Worm (Caenorhabditis elegans): Measurements from ENCODE around the gene slc-25A29.

Gene slc-25A29

ce11 chrV:14640071-14640470 lies 17.9 kb downstream of the slc-25A29 start, which contains the start of gene F43D2.7 (continued):
- TF ChIP-seq ztf-3 (GFP tag; optimal IDR thresholded peaks at IDR 0.05) (no peak), mel-28 (tag; optimal IDR thresholded peaks at IDR 0.05; ENCODE audit: borderline replicate concordance) (no peak)

ce11 chrV:14638075-14638474 lies 19.9 kb downstream of the slc-25A29 start:
- TF ChIP-seq ets-4 (GFP tag; optimal IDR thresholded peaks at IDR 0.05), result no peak
- TF ChIP-seq ama-1 (optimal IDR thresholded peaks at IDR 0.05), result no peak
- no peak for TF ChIP-seq ama-1 (GFP tag; optimal IDR thresholded peaks at IDR 0.05)
- TF ChIP-seq egl-44 (GFP tag; IDR thresholded peaks at IDR 0.05), result no peak
- no peak for TF ChIP-seq egl-18 (GFP tag; IDR thresholded peaks at IDR 0.05)
- no peak for TF ChIP-seq let-607 (tag; optimal IDR thresholded peaks at IDR 0.05)
- TF ChIP-seq C17E4.6 (GFP tag; IDR thresholded peaks at IDR 0.05), result no peak
- peak; percentile 19; the same call in 1 of the 2 replicates for TF ChIP-seq hmg-1.2 (GFP tag; IDR thresholded peaks at IDR 0.05)
- no peak for TF ChIP-seq ztf-18 (tag; optimal IDR thresholded peaks at IDR 0.05)
- peak; percentile 90 for TF ChIP-seq madf-6 (GFP tag; IDR thresholded peaks at IDR 0.05)
- no peak for TF ChIP-seq snpc-1.3 (tag; optimal IDR thresholded peaks at IDR 0.05; ENCODE audit: insufficient read depth)
- TF ChIP-seq K12H6.12 (tag; optimal IDR thresholded peaks at IDR 0.05), result no peak
- TF ChIP-seq let-526 (GFP tag; IDR thresholded peaks at IDR 0.05), result no peak
- no peak for TF ChIP-seq him-1 (tag; optimal IDR thresholded peaks at IDR 0.05)
- no peak for TF ChIP-seq mes-4 (tag; optimal IDR thresholded peaks at IDR 0.05)
- no peak for TF ChIP-seq B0336.3 (GFP tag; IDR thresholded peaks at IDR 0.05)
- TF ChIP-seq xnd-1 (tag; optimal IDR thresholded peaks at IDR 0.05), result peak; percentile 51
- TF ChIP-seq ztf-6 (GFP tag; IDR thresholded peaks at IDR 0.05), result no peak
- no peak for TF ChIP-seq attf-6 (GFP tag; IDR thresholded peaks at IDR 0.05)
- TF ChIP-seq unc-130 (GFP tag; optimal IDR thresholded peaks at IDR 0.05), result no peak
- no peak for TF ChIP-seq ceh-40 (GFP tag; IDR thresholded peaks at IDR 0.05)
- TF ChIP-seq ceh-91 (GFP tag; IDR thresholded peaks at IDR 0.05), result peak; percentile 63
- no peak for TF ChIP-seq nfyb-1 (GFP tag; IDR thresholded peaks at IDR 0.05)
- TF ChIP-seq hrde-1 (tag; optimal IDR thresholded peaks at IDR 0.05; ENCODE audit: borderline replicate concordance), result no peak
- no peak for TF ChIP-seq sea-2 (GFP tag; IDR thresholded peaks at IDR 0.05)
- TF ChIP-seq madf-10 (tag; optimal IDR thresholded peaks at IDR 0.05), result no peak
- peak; percentile 64 for TF ChIP-seq dpl-1 (GFP tag; optimal IDR thresholded peaks at IDR 0.05)
- no peak for TF ChIP-seq somi-1 (GFP tag; optimal IDR thresholded peaks at IDR 0.05)
- peak; percentile 34; the same call in 1 of the 2 replicates for TF ChIP-seq F33H1.4 (GFP tag; IDR thresholded peaks at IDR 0.05)
- TF ChIP-seq ccch-3 (GFP tag; optimal IDR thresholded peaks at IDR 0.05), result no peak
- no peak for TF ChIP-seq Y67H2A.10 (GFP tag; conservative IDR thresholded peaks at IDR 0.05)
- TF ChIP-seq F55B11.4 (tag; optimal IDR thresholded peaks at IDR 0.05; ENCODE audit: borderline replicate concordance, insufficient read depth), result no peak
- TF ChIP-seq chd-7 (tag; optimal IDR thresholded peaks at IDR 0.05), result no peak
- no peak for TF ChIP-seq F10E7.11 (tag; optimal IDR thresholded peaks at IDR 0.05)
- no peak for TF ChIP-seq T07F8.4 (tag; optimal IDR thresholded peaks at IDR 0.05)
- TF ChIP-seq ceh-27 (GFP tag; optimal IDR thresholded peaks at IDR 0.05), result no peak
- no peak for TF ChIP-seq Y56A3A.18 (GFP tag; IDR thresholded peaks at IDR 0.05)
- TF ChIP-seq nhr-90 (tag; optimal IDR thresholded peaks at IDR 0.05), result no peak
- TF ChIP-seq mel-28 (tag; optimal IDR thresholded peaks at IDR 0.05; ENCODE audit: borderline replicate concordance), result no peak
- no peak for TF ChIP-seq ztf-3 (GFP tag; optimal IDR thresholded peaks at IDR 0.05)
- TF ChIP-seq ZK185.1 (tag; optimal IDR thresholded peaks at IDR 0.05; ENCODE audit: poor library complexity, severe bottlenecking), result no peak
- no peak for TF ChIP-seq C06A6.2 (GFP tag; conservative IDR thresholded peaks at IDR 0.05)
- no peak for TF ChIP-seq aptf-2 (GFP tag; conservative IDR thresholded peaks at IDR 0.05)
- TF ChIP-seq sptf-2 (GFP tag; optimal IDR thresholded peaks at IDR 0.05), result no peak
- no peak for TF ChIP-seq ceh-100 (GFP tag; IDR thresholded peaks at IDR 0.05)
- TF ChIP-seq F23B12.7 (tag; optimal IDR thresholded peaks at IDR 0.05; ENCODE audit: insufficient read depth), result no peak
- no peak for TF ChIP-seq B0035.1 (tag; optimal IDR thresholded peaks at IDR 0.05)
